Worm (Caenorhabditis elegans) whole organism, late embryonic: ENCODE measurements around the gene F13H8.6.

Experiments
- C08G9.2 ChIP-seq: sonication (generic microtip); optimal IDR thresholded peaks from 2 replicates; lab custom pipeline; 2016; ENCODE audit warnings: mild to moderate bottlenecking, missing genetic modification characterization, moderate library complexity, missing compliant biosample characterization
- F13H6.1 ChIP-seq: sonication (generic microtip); optimal IDR thresholded peaks from 2 replicates; lab custom pipeline; 2016; ENCODE audit warnings: missing genetic modification characterization, missing compliant biosample characterization
- K02D7.2 ChIP-seq: sonication (generic microtip); optimal IDR thresholded peaks from 2 replicates; lab custom pipeline; 2017; ENCODE audit warnings: mild to moderate bottlenecking, missing genetic modification characterization, missing compliant biosample characterization
- Y22D7AL.16 ChIP-seq: sonication (generic microtip); optimal IDR thresholded peaks from 2 replicates; lab custom pipeline; 2016; ENCODE audit warnings: missing genetic modification characterization, missing compliant biosample characterization
- ama-1 ChIP-seq: fragments of 150-350 bp; optimal IDR thresholded peaks from 2 replicates; lab custom pipeline; 2014
- ceh-14 ChIP-seq: sonication (generic microtip); optimal IDR thresholded peaks from 2 replicates; lab custom pipeline; 2016; ENCODE audit warnings: missing genotype, missing genetic modification characterization, missing compliant biosample characterization
- ceh-18 ChIP-seq: sonication (generic microtip); optimal IDR thresholded peaks from 2 replicates; lab custom pipeline; 2016; ENCODE audit warnings: missing genetic modification characterization, missing compliant biosample characterization
- ceh-19 ChIP-seq: fragments of 200-800 bp; sonication (Bioruptor generic); optimal IDR thresholded peaks from 2 replicates; lab custom pipeline; 2018; ENCODE audit warnings: mild to moderate bottlenecking, missing genetic modification characterization, missing compliant biosample characterization
- ceh-2 ChIP-seq: sonication (generic microtip); optimal IDR thresholded peaks from 2 replicates; lab custom pipeline; 2016; ENCODE audit warnings: missing genotype, missing genetic modification characterization, missing compliant biosample characterization
- ceh-30 ChIP-seq: fragments of 150-350 bp; optimal IDR thresholded peaks from 2 replicates; lab custom pipeline; 2014; ENCODE audit warnings: missing biosample characterization, missing genetic modification characterization
- ceh-31 ChIP-seq: sonication (generic microtip); optimal IDR thresholded peaks from 2 replicates; lab custom pipeline; 2016; ENCODE audit warnings: missing genetic modification characterization, missing compliant biosample characterization
- ceh-34 ChIP-seq: sonication (generic microtip); optimal IDR thresholded peaks from 2 replicates; lab custom pipeline; 2016; ENCODE audit warnings: mild to moderate bottlenecking, missing genetic modification characterization, missing compliant biosample characterization
- ceh-48 ChIP-seq: sonication (generic microtip); optimal IDR thresholded peaks from 2 replicates; lab custom pipeline; 2016; ENCODE audit warnings: missing genetic modification characterization, inconsistent platforms, missing compliant biosample characterization
- ceh-6 ChIP-seq: fragments of 200-800 bp; sonication (Bioruptor generic); optimal IDR thresholded peaks from 2 replicates; lab custom pipeline; 2018; ENCODE audit warnings: mild to moderate bottlenecking, missing genetic modification characterization, missing compliant biosample characterization
- che-1 ChIP-seq: sonication (generic microtip); optimal IDR thresholded peaks from 2 replicates; lab custom pipeline; 2016; ENCODE audit warnings: mild to moderate bottlenecking, missing genetic modification characterization, missing compliant biosample characterization
- dmd-4 ChIP-seq: sonication (generic microtip); optimal IDR thresholded peaks from 2 replicates; lab custom pipeline; 2016; ENCODE audit warnings: borderline replicate concordance, missing genetic modification characterization, missing compliant biosample characterization
- elt-2 ChIP-seq: sonication (generic microtip); optimal IDR thresholded peaks from 2 replicates; lab custom pipeline; 2016; ENCODE audit warnings: missing genetic modification reagents, missing genetic modification characterization, missing compliant biosample characterization
- elt-4 ChIP-seq: sonication (generic microtip); optimal IDR thresholded peaks from 2 replicates; lab custom pipeline; 2016; ENCODE audit warnings: missing genetic modification characterization, missing compliant biosample characterization
- ets-4 ChIP-seq: sonication (generic microtip); optimal IDR thresholded peaks from 2 replicates; lab custom pipeline; 2016; ENCODE audit warnings: missing genetic modification characterization, missing compliant biosample characterization
- fkh-10 ChIP-seq: fragments of 150-350 bp; optimal IDR thresholded peaks from 2 replicates; lab custom pipeline; 2014; ENCODE audit warnings: missing biosample characterization, missing genetic modification reagents, missing genetic modification characterization
- fkh-6 ChIP-seq: sonication (generic microtip); optimal IDR thresholded peaks from 2 replicates; lab custom pipeline; 2016; ENCODE audit warnings: missing genetic modification characterization, missing compliant biosample characterization
- hlh-30 ChIP-seq: sonication (generic microtip); optimal IDR thresholded peaks from 2 replicates; lab custom pipeline; 2017; ENCODE audit warnings: antibody characterized with exemption, missing genetic modification characterization, missing compliant biosample characterization; ENCODE audit not compliant: insufficient read depth
- hlh-8 ChIP-seq: sonication (generic microtip); optimal IDR thresholded peaks from 2 replicates; lab custom pipeline; 2016; ENCODE audit warnings: missing genotype, missing genetic modification characterization, missing compliant biosample characterization
- lim-6 ChIP-seq: sonication (generic microtip); optimal IDR thresholded peaks from 2 replicates; lab custom pipeline; 2016; ENCODE audit warnings: missing genetic modification characterization, missing compliant biosample characterization
- lin-11 ChIP-seq: fragments of 200-800 bp; sonication (Bioruptor generic); optimal IDR thresholded peaks from 2 replicates; lab custom pipeline; 2018; ENCODE audit warnings: mild to moderate bottlenecking, missing genetic modification characterization, missing compliant biosample characterization
- madf-2 ChIP-seq: sonication (generic microtip); optimal IDR thresholded peaks from 2 replicates; lab custom pipeline; 2017; ENCODE audit warnings: missing genetic modification characterization, missing compliant biosample characterization
- nfya-1 ChIP-seq: sonication (generic microtip); optimal IDR thresholded peaks from 2 replicates; lab custom pipeline; 2017; ENCODE audit warnings: missing genetic modification characterization, mild to moderate bottlenecking, missing compliant biosample characterization, antibody characterized with exemption, moderate library complexity
- nhr-232 ChIP-seq: sonication (generic microtip); optimal IDR thresholded peaks from 2 replicates; lab custom pipeline; 2016; ENCODE audit warnings: missing genetic modification characterization, missing compliant biosample characterization
- pag-3 ChIP-seq: sonication (generic microtip); optimal IDR thresholded peaks from 2 replicates; lab custom pipeline; 2016; ENCODE audit warnings: missing compliant biosample characterization, missing genetic modification characterization, borderline replicate concordance
- pha-2 ChIP-seq: sonication (generic microtip); optimal IDR thresholded peaks from 2 replicates; lab custom pipeline; 2017; ENCODE audit warnings: mild to moderate bottlenecking, missing genetic modification characterization, missing compliant biosample characterization
- pqm-1 ChIP-seq: sonication (generic microtip); optimal IDR thresholded peaks from 2 replicates; lab custom pipeline; 2016; ENCODE audit warnings: missing genetic modification characterization, missing compliant biosample characterization
- pros-1 ChIP-seq: fragments of 150-350 bp; optimal IDR thresholded peaks from 2 replicates; lab custom pipeline; 2014; ENCODE audit warnings: missing biosample characterization, missing genetic modification reagents, missing genetic modification characterization
- ref-2 ChIP-seq: sonication (generic microtip); optimal IDR thresholded peaks from 2 replicates; lab custom pipeline; 2016; ENCODE audit warnings: missing genetic modification characterization, missing compliant biosample characterization
- rnt-1 ChIP-seq: sonication (generic microtip); optimal IDR thresholded peaks from 2 replicates; lab custom pipeline; 2016; ENCODE audit warnings: missing genetic modification characterization, missing compliant biosample characterization
- sdc-2 ChIP-seq: sonication (generic microtip); optimal IDR thresholded peaks from 2 replicates; lab custom pipeline; 2016; ENCODE audit warnings: missing genotype, missing genetic modification characterization, missing compliant biosample characterization
- sox-4 ChIP-seq: sonication (generic microtip); optimal IDR thresholded peaks from 2 replicates; lab custom pipeline; 2017; ENCODE audit warnings: mild to moderate bottlenecking, missing genetic modification characterization, inconsistent platforms, missing compliant biosample characterization
- tbx-2 ChIP-seq: sonication (generic microtip); optimal IDR thresholded peaks from 2 replicates; lab custom pipeline; 2016; ENCODE audit warnings: missing genetic modification characterization, missing compliant biosample characterization
- ttx-3 ChIP-seq: sonication (generic microtip); optimal IDR thresholded peaks from 2 replicates; lab custom pipeline; 2016; ENCODE audit warnings: missing genetic modification reagents, missing genetic modification characterization, missing compliant biosample characterization
- unc-42 ChIP-seq: sonication (generic microtip); optimal IDR thresholded peaks from 2 replicates; lab custom pipeline; 2016; ENCODE audit warnings: missing genotype, missing genetic modification characterization, missing compliant biosample characterization
- unc-55 ChIP-seq: sonication (generic microtip); optimal IDR thresholded peaks from 2 replicates; lab custom pipeline; 2017; ENCODE audit warnings: missing biosample characterization, missing genetic modification reagents, missing genetic modification characterization
- unc-86 ChIP-seq: sonication (generic microtip); optimal IDR thresholded peaks from 2 replicates; lab custom pipeline; 2016; ENCODE audit warnings: missing genetic modification characterization, missing compliant biosample characterization
- ztf-16 ChIP-seq: sonication (generic microtip); optimal IDR thresholded peaks from 2 replicates; lab custom pipeline; 2017; ENCODE audit warnings: missing genetic modification characterization, missing compliant biosample characterization

The F13H8.6 gene

DNA sequence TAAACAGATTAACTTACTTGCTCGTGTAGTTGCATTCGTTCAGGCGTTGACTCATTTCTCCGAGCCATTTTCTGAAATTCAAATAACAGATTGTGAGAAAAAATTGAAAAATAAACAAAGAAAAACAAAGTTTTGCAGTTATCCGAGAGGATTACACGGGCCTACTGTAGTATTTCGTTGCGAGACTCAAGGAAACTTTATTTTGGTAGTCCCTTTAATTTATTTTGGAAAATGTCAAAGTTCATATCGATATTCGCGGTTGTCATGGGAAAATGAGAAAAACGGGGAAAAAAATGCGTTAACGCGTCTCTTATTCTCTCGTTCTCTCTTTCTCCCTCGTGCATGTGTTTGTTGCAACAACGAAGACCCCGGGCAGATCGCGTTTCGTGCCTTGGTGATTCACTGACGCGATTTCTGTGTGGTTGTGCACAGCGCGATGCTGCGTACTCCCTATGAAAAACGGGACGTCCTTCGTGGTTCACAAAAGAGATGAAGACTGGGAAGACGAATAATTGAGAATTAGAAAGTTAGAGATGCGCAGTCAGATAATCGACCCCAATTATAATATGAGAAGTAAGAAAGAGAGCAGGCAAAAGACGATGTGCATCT, 44.6 kb upstream of the F13H8.6 start, which contains the start of gene set-4:
TSS of gene set-4 (minus strand) at position 120 of the 609 bp plus-strand sequence.
- peak; percentile 67 for TF ChIP-seq unc-86 (tag; lab: Kevin White, UChicago)
- peak; percentile 72 for TF ChIP-seq tbx-2 (tag; lab: Kevin White, UChicago)
- no peak for TF ChIP-seq madf-2
- peak; percentile 35 for TF ChIP-seq hlh-8
- TF ChIP-seq ceh-48 (tag; lab: Kevin White, UChicago), result no peak
- no peak for TF ChIP-seq pqm-1
- peak; percentile 85 for TF ChIP-seq hlh-30 (tag; lab: Kevin White, UChicago)
- TF ChIP-seq sdc-2 (tag; lab: Kevin White, UChicago), result peak; percentile 37
- TF ChIP-seq ttx-3 (tag; lab: Kevin White, UChicago), result peak; percentile 27
- TF ChIP-seq ceh-31 (tag; lab: Kevin White, UChicago), result peak; percentile 81
- peak; percentile 77 for TF ChIP-seq rnt-1 (tag; lab: Kevin White, UChicago)
- peak; percentile 7 for TF ChIP-seq dmd-4
- TF ChIP-seq unc-55, result peak; percentile 6
- TF ChIP-seq ama-1, result no peak
- no peak for TF ChIP-seq nhr-232 (tag; lab: Kevin White, UChicago)
- TF ChIP-seq nfya-1, result peak; percentile 92
- no peak for TF ChIP-seq pag-3
- peak; percentile 30 for TF ChIP-seq ceh-2
- TF ChIP-seq Y22D7AL.16 (tag; lab: Kevin White, UChicago), result no peak
- TF ChIP-seq elt-2 (tag; lab: Kevin White, UChicago), result peak; percentile 53
- TF ChIP-seq ets-4 (tag; lab: Kevin White, UChicago), result peak; percentile 10
- peak; percentile 19 for TF ChIP-seq ztf-16 (tag; lab: Kevin White, UChicago)
- no peak for TF ChIP-seq ceh-30
- TF ChIP-seq F13H6.1 (tag; lab: Kevin White, UChicago), result no peak
- TF ChIP-seq fkh-6 (tag; lab: Kevin White, UChicago), result no peak
- TF ChIP-seq pros-1 (tag; lab: Kevin White, UChicago), result peak; percentile 84
- no peak for TF ChIP-seq lin-11
- TF ChIP-seq ceh-18 (tag; lab: Kevin White, UChicago), result peak; percentile 81
- peak; percentile 75 for TF ChIP-seq ceh-34 (tag; lab: Kevin White, UChicago)
- peak; percentile 46 for TF ChIP-seq ceh-14 (tag; lab: Kevin White, UChicago)
- no peak for TF ChIP-seq lim-6 (tag; lab: Kevin White, UChicago)
- TF ChIP-seq ref-2 (tag; lab: Kevin White, UChicago), result peak; percentile 80
- peak; percentile 24 for TF ChIP-seq che-1 (tag; lab: Kevin White, UChicago)
- TF ChIP-seq ceh-6 (GFP tag; lab: Kevin White, UChicago), result no peak
- no peak for TF ChIP-seq elt-4 (tag; lab: Kevin White, UChicago)
- TF ChIP-seq C08G9.2 (tag; lab: Kevin White, UChicago), result peak; percentile 12
- peak; percentile 74 for TF ChIP-seq unc-42 (tag; lab: Kevin White, UChicago)
- peak; percentile 39 for TF ChIP-seq fkh-10 (GFP tag; lab: Kevin White, UChicago)
- TF ChIP-seq ceh-19, result peak; percentile 42
- no peak for TF ChIP-seq K02D7.2 (tag; lab: Kevin White, UChicago)
- TF ChIP-seq pha-2 (tag; lab: Kevin White, UChicago), result no peak
- TF ChIP-seq, all 69 proteins: peak for 25

- peak; percentile 97 for TF ChIP-seq elt-2 (tag; lab: Kevin White, UChicago)
- no peak for TF ChIP-seq sox-4
- no peak for TF ChIP-seq elt-4 (tag; lab: Kevin White, UChicago)
Measured at ce11 chrII:6328672-6329071, 41.9 kb upstream of the F13H8.6 start.
